Fruit fly (Drosophila melanogaster) whole organism, embryonic: ENCODE data around the gene Eip63F-1.

Experiments
- Awh ChIP-seq: fragments of 200-800 bp; sonication (Bioruptor generic); IDR thresholded peaks from 2 replicates; pipeline ENCODE4, ENCODE4 v1.3.6; 2022; ENCODE audit warnings: missing biosample characterization, missing genetic modification characterization
- CG10462 ChIP-seq: fragments of 200-800 bp; sonication (Bioruptor generic); optimal IDR thresholded peaks from 2 replicates; lab custom pipeline; 2016; ENCODE audit warnings: missing biosample characterization, missing genetic modification characterization
- CG10979 ChIP-seq: fragments of 200-800 bp; sonication (Bioruptor generic); optimal IDR thresholded peaks from 2 replicates; lab custom pipeline; 2018; ENCODE audit warnings: missing biosample characterization, mild to moderate bottlenecking, missing genetic modification characterization, moderate library complexity
- CG11695 ChIP-seq: fragments of 200-800 bp; sonication (Bioruptor generic); IDR thresholded peaks from 3 replicates; pipeline ENCODE4 v1.3.6; 2022; ENCODE audit warnings: missing biosample characterization, missing genetic modification characterization
- CG12104 ChIP-seq: fragments of 200-800 bp; sonication (Bioruptor generic); optimal IDR thresholded peaks from 3 replicates; lab custom pipeline; 2016; ENCODE audit warnings: missing biosample characterization, missing genetic modification characterization
- CG13287 ChIP-seq: fragments of 200-800 bp; sonication (Bioruptor generic); IDR thresholded peaks from 2 replicates; pipeline ENCODE4 v1.3.6; 2022; ENCODE audit warnings: missing biosample characterization, missing genetic modification characterization; ENCODE audit not compliant: partially characterized antibody
- CG1529 ChIP-seq: fragments of 200-800 bp; sonication (Bioruptor generic); optimal IDR thresholded peaks from 3 replicates; lab custom pipeline; 2018; ENCODE audit warnings: missing biosample characterization, missing genetic modification characterization
- CG1603 ChIP-seq: fragments of 200-800 bp; sonication (Bioruptor generic); optimal IDR thresholded peaks from 2 replicates; lab custom pipeline; 2019; ENCODE audit warnings: missing biosample characterization, mild to moderate bottlenecking, missing genetic modification characterization, moderate library complexity
- CG16815 ChIP-seq: fragments of 200-800 bp; sonication (Bioruptor generic); optimal IDR thresholded peaks from 3 replicates; lab custom pipeline; 2017; ENCODE audit warnings: missing biosample characterization, mild to moderate bottlenecking, missing genetic modification characterization
- CG17359 ChIP-seq: fragments of 200-800 bp; sonication (Bioruptor generic); optimal IDR thresholded peaks from 3 replicates; lab custom pipeline; 2018; ENCODE audit warnings: missing biosample characterization, mild to moderate bottlenecking, missing genetic modification characterization, moderate library complexity
- CG17361 ChIP-seq: fragments of 200-800 bp; sonication (Bioruptor generic); IDR thresholded peaks from 3 replicates; pipeline ENCODE4 v1.3.6; 2022; ENCODE audit warnings: missing biosample characterization, missing genetic modification characterization
- CG17829 ChIP-seq: fragments of 200-800 bp; optimal IDR thresholded peaks from 2 replicates; lab custom pipeline; 2019; ENCODE audit warnings: missing biosample characterization, mild to moderate bottlenecking, missing genetic modification characterization, moderate library complexity
- CG18262 ChIP-seq: fragments of 200-800 bp; optimal IDR thresholded peaks from 3 replicates; lab custom pipeline; 2019; ENCODE audit warnings: missing biosample characterization, mild to moderate bottlenecking, missing genetic modification characterization, moderate library complexity
- CG2120 ChIP-seq: fragments of 200-800 bp; sonication (Bioruptor generic); optimal IDR thresholded peaks from 3 replicates; lab custom pipeline; 2016; ENCODE audit warnings: missing biosample characterization, missing genetic modification characterization
- CG2199 ChIP-seq: fragments of 200-800 bp; sonication (Bioruptor generic); IDR thresholded peaks from 3 replicates; pipeline ENCODE4 v1.3.6; 2022; ENCODE audit warnings: missing biosample characterization, missing genetic modification characterization
- CG2712 ChIP-seq: fragments of 200-800 bp; optimal IDR thresholded peaks from 3 replicates; lab custom pipeline; 2019; ENCODE audit warnings: missing biosample characterization, mild to moderate bottlenecking, missing genetic modification characterization, moderate library complexity
- CG30403 ChIP-seq: fragments of 200-800 bp; sonication (Bioruptor generic); optimal IDR thresholded peaks from 3 replicates; lab custom pipeline; 2016; ENCODE audit warnings: missing biosample characterization, missing genetic modification characterization
- CG4404 ChIP-seq: fragments of 200-800 bp; sonication (Bioruptor generic); IDR thresholded peaks from 2 replicates; pipeline ENCODE4 v1.3.6; 2022; ENCODE audit warnings: missing biosample characterization, missing genetic modification characterization
- CG6689 ChIP-seq: fragments of 200-800 bp; sonication (Bioruptor generic); IDR thresholded peaks from 2 replicates; pipeline ENCODE4 v1.3.6; 2022; ENCODE audit warnings: missing biosample characterization, missing genetic modification characterization
- CG8359 ChIP-seq: fragments of 200-800 bp; sonication (Bioruptor generic); optimal IDR thresholded peaks from 2 replicates; lab custom pipeline; 2017; ENCODE audit warnings: missing biosample characterization, mild to moderate bottlenecking, missing genetic modification characterization, borderline replicate concordance
- CG9727 ChIP-seq: fragments of 200-800 bp; sonication (Bioruptor generic); optimal IDR thresholded peaks from 3 replicates; lab custom pipeline; 2017; ENCODE audit warnings: missing biosample characterization, mild to moderate bottlenecking, missing genetic modification characterization
- Chrac-16 ChIP-seq: fragments of 200-800 bp; sonication (Bioruptor generic); optimal IDR thresholded peaks from 3 replicates; lab custom pipeline; 2016; ENCODE audit warnings: missing biosample characterization, missing genetic modification characterization
- Drgx ChIP-seq: fragments of 200-800 bp; sonication (Bioruptor generic); IDR thresholded peaks from 2 replicates; pipeline ENCODE4 v1.3.6; 2022; ENCODE audit warnings: missing biosample characterization, missing genetic modification characterization
- Hsf ChIP-seq: fragments of 200-800 bp; sonication (Bioruptor generic); optimal IDR thresholded peaks from 3 replicates; lab custom pipeline; 2016; ENCODE audit warnings: missing biosample characterization, missing genetic modification characterization
- Oli ChIP-seq: fragments of 200-800 bp; sonication (Bioruptor generic); optimal IDR thresholded peaks from 2 replicates; lab custom pipeline; 2018; ENCODE audit warnings: missing biosample characterization, mild to moderate bottlenecking, missing genetic modification characterization, moderate library complexity
- Six4 ChIP-seq: fragments of 200-800 bp; sonication (Bioruptor generic); optimal IDR thresholded peaks from 2 replicates; lab custom pipeline; 2016; ENCODE audit warnings: missing biosample characterization, missing genetic modification characterization
- Xrp1 ChIP-seq: fragments of 200-800 bp; sonication (Bioruptor generic); IDR thresholded peaks from 2 replicates; pipeline ENCODE4 v1.3.6; 2022; ENCODE audit warnings: missing biosample characterization, missing genetic modification characterization
- chif ChIP-seq, 2 experiments: fragments of 200-800 bp; sonication (Bioruptor generic); optimal IDR thresholded peaks; 3 replicates each; lab custom pipeline; 2016; ENCODE audit warnings: missing biosample characterization in 2 of 2, missing genetic modification characterization in 2 of 2
- chm ChIP-seq: fragments of 200-800 bp; sonication (Bioruptor generic); IDR thresholded peaks from 2 replicates; pipeline ENCODE4 v1.3.6; 2022; ENCODE audit warnings: missing biosample characterization, missing genetic modification characterization
- chn ChIP-seq: fragments of 200-800 bp; sonication (Bioruptor generic); optimal IDR thresholded peaks from 2 replicates; lab custom pipeline; 2016; ENCODE audit warnings: missing biosample characterization, missing genetic modification characterization
- corto ChIP-seq: fragments of 200-800 bp; sonication (Bioruptor generic); optimal IDR thresholded peaks from 2 replicates; lab custom pipeline; 2016; ENCODE audit warnings: missing biosample characterization, mild to moderate bottlenecking, missing genetic modification characterization, moderate library complexity
- fd102C ChIP-seq: fragments of 200-800 bp; sonication (Bioruptor generic); optimal IDR thresholded peaks from 2 replicates; lab custom pipeline; 2018; ENCODE audit warnings: missing biosample characterization, mild to moderate bottlenecking, missing genetic modification characterization, moderate library complexity
- gem ChIP-seq: fragments of 200-800 bp; sonication (Bioruptor generic); optimal IDR thresholded peaks from 2 replicates; lab custom pipeline; 2019; ENCODE audit warnings: missing biosample characterization, mild to moderate bottlenecking, missing genetic modification characterization, moderate library complexity
- gsb-n ChIP-seq: fragments of 200-800 bp; sonication (Bioruptor generic); optimal IDR thresholded peaks from 3 replicates; lab custom pipeline; 2018; ENCODE audit warnings: missing biosample characterization, mild to moderate bottlenecking, missing genetic modification characterization
- hkb ChIP-seq, 2 experiments: fragments of 200-800 bp in 1 of 2; fragments of >200 bp in 1 of 2; sonication (Bioruptor generic) in 1 of 2; IDR thresholded peaks in 1 of 2; optimal IDR thresholded peaks in 1 of 2; 2 replicates each; pipeline versions ENCODE4 v1.3.6 to Lab custom; 2017 to 2022; ENCODE audit warnings: missing biosample characterization in 1 of 2, missing genetic modification characterization in 1 of 2
- lbe ChIP-seq: fragments of 200-800 bp; sonication (Bioruptor generic); optimal IDR thresholded peaks from 2 replicates; lab custom pipeline; 2016; ENCODE audit warnings: missing biosample characterization, mild to moderate bottlenecking, missing genetic modification characterization
- lmd ChIP-seq: fragments of 200-800 bp; sonication (Bioruptor generic); IDR thresholded peaks from 2 replicates; pipeline ENCODE4 v1.3.6; 2022; ENCODE audit warnings: missing biosample characterization, missing genetic modification characterization
- nmo ChIP-seq: fragments of 200-800 bp; sonication (Bioruptor generic); optimal IDR thresholded peaks from 2 replicates; lab custom pipeline; 2018; ENCODE audit warnings: missing biosample characterization, mild to moderate bottlenecking, missing genetic modification characterization, moderate library complexity
- otp ChIP-seq: fragments of 200-800 bp; sonication (Bioruptor generic); IDR thresholded peaks from 3 replicates; pipeline ENCODE4, ENCODE4 v1.3.6; 2022; ENCODE audit warnings: missing biosample characterization, missing genetic modification characterization
- phol ChIP-seq: fragments of 200-800 bp; sonication (Bioruptor generic); optimal IDR thresholded peaks from 3 replicates; lab custom pipeline; 2018; ENCODE audit warnings: missing biosample characterization, mild to moderate bottlenecking, missing genetic modification characterization, moderate library complexity
- pita ChIP-seq: fragments of 200-800 bp; sonication (Bioruptor generic); optimal IDR thresholded peaks from 2 replicates; lab custom pipeline; 2017; ENCODE audit warnings: missing biosample characterization, mild to moderate bottlenecking, missing genetic modification characterization
- prd ChIP-seq, 3 experiments: fragments of >200 bp in 2 of 3; fragments of 200-800 bp in 1 of 3; sonication (Bioruptor generic) in 1 of 3; optimal IDR thresholded peaks in 2 of 3; IDR thresholded peaks in 1 of 3; 2 replicates in 2 of 3; 3 replicates in 1 of 3; pipeline versions ENCODE4 v1.3.6 to Lab custom; 2017 to 2022; ENCODE audit warnings: missing biosample characterization in 1 of 3, missing genetic modification characterization in 1 of 3
- sim ChIP-seq: fragments of 200-800 bp; sonication (Bioruptor generic); IDR thresholded peaks from 2 replicates; pipeline ENCODE4 v1.3.6; 2022; ENCODE audit warnings: missing biosample characterization, missing genetic modification characterization
- so ChIP-seq: fragments of 200-800 bp; sonication (Bioruptor generic); IDR thresholded peaks from 3 replicates; pipeline ENCODE4 v1.3.6; 2022; ENCODE audit warnings: missing biosample characterization, missing genetic modification characterization
- sug ChIP-seq: fragments of 200-800 bp; optimal IDR thresholded peaks from 2 replicates; lab custom pipeline; 2019; ENCODE audit warnings: missing biosample characterization, mild to moderate bottlenecking, missing genetic modification characterization, moderate library complexity
- trem ChIP-seq: fragments of 200-800 bp; optimal IDR thresholded peaks from 3 replicates; lab custom pipeline; 2019; ENCODE audit warnings: missing biosample characterization, mild to moderate bottlenecking, missing genetic modification characterization, moderate library complexity
- tup ChIP-seq: fragments of 200-800 bp; sonication (Bioruptor generic); optimal IDR thresholded peaks from 2 replicates; lab custom pipeline; 2016; ENCODE audit warnings: missing biosample characterization, mild to moderate bottlenecking, missing genetic modification characterization, moderate library complexity
- vvl ChIP-seq: fragments of 200-800 bp; sonication (Bioruptor generic); IDR thresholded peaks from 2 replicates; pipeline ENCODE4 v1.3.6; 2022; ENCODE audit warnings: missing biosample characterization, missing genetic modification characterization
- zfh1 ChIP-seq: fragments of 200-800 bp; sonication (Bioruptor generic); IDR thresholded peaks from 3 replicates; pipeline ENCODE4 v1.3.6; 2022; ENCODE audit warnings: missing biosample characterization, missing genetic modification characterization

Eip63F-1 gene

DNA sequence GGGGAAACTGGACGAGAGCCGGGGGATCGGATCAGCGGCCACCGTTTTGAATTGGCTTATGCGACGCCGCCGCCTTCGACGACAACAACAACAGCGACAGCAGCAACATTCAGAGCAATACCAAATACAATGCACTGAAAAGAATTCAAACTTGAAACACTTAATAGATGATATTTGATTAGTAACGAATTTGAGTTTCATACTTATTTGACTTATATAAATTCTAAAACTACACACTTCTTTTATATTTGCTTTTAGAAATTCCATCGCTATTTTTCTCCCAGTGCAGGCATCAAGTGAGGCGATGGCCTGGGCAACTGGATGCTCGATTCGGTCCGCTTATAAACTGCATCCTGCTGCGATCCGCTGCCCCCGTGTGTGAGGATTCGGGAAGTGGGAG is 67.4 kb downstream of the Eip63F-1 start (continued):
- TF ChIP-seq fd102C, result peak; percentile 28
- TF ChIP-seq Oli (tag; lab: Kevin White, UChicago), result peak; percentile 15
- TF ChIP-seq CG2712 (tag; lab: Kevin White, UChicago), result peak; percentile 69
- TF ChIP-seq Xrp1 (GFP tag; lab: Robert Waterston, UW), result peak; percentile 65
- TF ChIP-seq CG2120 (GFP tag; lab: Kevin White, UChicago), result no peak
- peak; percentile 1 for TF ChIP-seq CG17359 (tag; lab: Kevin White, UChicago)
- TF ChIP-seq sim (GFP tag; lab: Robert Waterston, UW), result 0 out of 2 replicates have a peak, but pooled peaks have one; percentile 28
- TF ChIP-seq pita, result no peak
- peak; percentile 32; the same call in 1 of the 2 replicates for TF ChIP-seq lmd (GFP tag; lab: Robert Waterston, UW)
- TF ChIP-seq sug (tag; lab: Kevin White, UChicago), result no peak
- TF ChIP-seq Awh (GFP tag; lab: Robert Waterston, UW), result 0 out of 2 replicates have a peak, but pooled peaks have one; percentile 40
- TF ChIP-seq CG18262 (tag; lab: Kevin White, UChicago), result peak; percentile 48
- peak; percentile 2 for TF ChIP-seq CG30403
- peak; percentile 35 for TF ChIP-seq nmo
- TF ChIP-seq CG13287, result no peak
- peak; percentile 15 for TF ChIP-seq corto (GFP tag; lab: Kevin White, UChicago)
- no peak for TF ChIP-seq CG8359 (GFP tag; lab: Kevin White, UChicago)
- 0 out of 3 replicates have a peak, but pooled peaks have one; percentile 23 for TF ChIP-seq CG11695 (GFP tag; lab: Robert Waterston, UW)
- 0 out of 3 replicates have a peak, but pooled peaks have one; percentile 36 for TF ChIP-seq so (GFP tag; lab: Robert Waterston, UW)
- TF ChIP-seq chm (GFP tag; lab: Robert Waterston, UW), result no peak
- peak; percentile 2 for TF ChIP-seq Six4 (GFP tag; lab: Kevin White, UChicago)
- TF ChIP-seq CG10979 (tag; lab: Kevin White, UChicago), result peak; percentile 24
- peak; percentile 27 for TF ChIP-seq CG17829 (tag; lab: Kevin White, UChicago)
- no peak for TF ChIP-seq tup (GFP tag; lab: Kevin White, UChicago)
- TF ChIP-seq gsb-n (tag; lab: Kevin White, UChicago), result peak; percentile 14
- TF ChIP-seq lbe (GFP tag; lab: Kevin White, UChicago), result peak; percentile 35
- TF ChIP-seq chn (GFP tag; lab: Kevin White, UChicago), result peak; percentile 24
- TF ChIP-seq vvl (GFP tag; lab: Robert Waterston, UW), result peak; percentile 48; the same call in 1 of the 2 replicates
- TF ChIP-seq CG10462 (GFP tag; lab: Kevin White, UChicago), result peak; percentile 16
- TF ChIP-seq CG12104 (GFP tag; lab: Kevin White, UChicago), result no peak
- peak; percentile 57 for TF ChIP-seq gem
- TF ChIP-seq CG1529 (GFP tag; lab: Kevin White, UChicago), result no peak
- TF ChIP-seq Hsf (GFP tag; lab: Kevin White, UChicago), result peak; percentile 23
- TF ChIP-seq CG2199 (GFP tag; lab: Robert Waterston, UW), result no peak
- TF ChIP-seq Chrac-16, result peak; percentile 30
- no peak for TF ChIP-seq trem (tag; lab: Kevin White, UChicago)
- peak; percentile 56; the same call in 2 of the 3 replicates for TF ChIP-seq zfh1 (GFP tag; lab: Robert Waterston, UW)
- peak; percentile 19 for TF ChIP-seq CG16815
- peak; percentile 53 for TF ChIP-seq CG6689
- TF ChIP-seq CG9727 (GFP tag; lab: Kevin White, UChicago), result peak; percentile 69
- peak; percentile 47; the same call in 2 of the 3 replicates for TF ChIP-seq CG17361 (GFP tag; lab: Robert Waterston, UW)
- TF ChIP-seq Drgx (GFP tag; lab: Robert Waterston, UW), result peak; percentile 69
- TF ChIP-seq CG1603 (tag; lab: Kevin White, UChicago), result peak; percentile 50
- peak; percentile 32 to 58 for TF ChIP-seq chif (GFP tag; optimal IDR thresholded peaks at IDR 0.05; lab: Kevin White, UChicago)
- TF ChIP-seq hkb (optimal IDR thresholded peaks at IDR 0.05; lab: Kevin White, UChicago), result no peak
- 0 out of 2 replicates have a peak, but pooled peaks have one; percentile 38 for TF ChIP-seq hkb (GFP tag; IDR thresholded peaks at IDR 0.05; lab: Robert Waterston, UW)
- TF ChIP-seq CG4404 (GFP tag; lab: Robert Waterston, UW), result peak; percentile 63
- TF ChIP-seq otp (GFP tag; lab: Robert Waterston, UW), result peak; percentile 42; the same call in 1 of the 3 replicates
- TF ChIP-seq prd (optimal IDR thresholded peaks at IDR 0.05; lab: Kevin White, UChicago), result no peak
- peak; percentile 64 for TF ChIP-seq prd (GFP tag; IDR thresholded peaks at IDR 0.05; lab: Robert Waterston, UW)
- peak; percentile 8 for TF ChIP-seq phol
